Fruit fly (Drosophila melanogaster) whole organism, embryonic: Measurements from ENCODE around the gene CG10581.

Experiments used
- Ada2b ChIP-seq: fragments of 200-800 bp; sonication (Bioruptor generic); IDR thresholded peaks from 2 replicates; pipeline ENCODE4 v1.3.6; 2022; ENCODE audit warnings: missing biosample characterization, missing genetic modification characterization
- Awh ChIP-seq: fragments of 200-800 bp; sonication (Bioruptor generic); IDR thresholded peaks from 2 replicates; pipeline ENCODE4, ENCODE4 v1.3.6; 2022; ENCODE audit warnings: missing biosample characterization, missing genetic modification characterization
- CG11560 ChIP-seq: fragments of 200-800 bp; sonication (Bioruptor generic); IDR thresholded peaks from 3 replicates; pipeline ENCODE4 v1.3.6; 2022; ENCODE audit warnings: missing biosample characterization, missing genetic modification characterization
- CG11695 ChIP-seq: fragments of 200-800 bp; sonication (Bioruptor generic); IDR thresholded peaks from 3 replicates; pipeline ENCODE4 v1.3.6; 2022; ENCODE audit warnings: missing biosample characterization, missing genetic modification characterization
- CG12299 ChIP-seq: fragments of 200-800 bp; sonication (Bioruptor generic); optimal IDR thresholded peaks from 2 replicates; lab custom pipeline; 2018; ENCODE audit warnings: missing biosample characterization, mild to moderate bottlenecking, missing genetic modification characterization
- CG12942 ChIP-seq: fragments of 200-800 bp; sonication (Bioruptor generic); optimal IDR thresholded peaks from 3 replicates; lab custom pipeline; 2016; ENCODE audit warnings: missing biosample characterization, missing genetic modification characterization
- CG13287 ChIP-seq: fragments of 200-800 bp; sonication (Bioruptor generic); IDR thresholded peaks from 2 replicates; pipeline ENCODE4 v1.3.6; 2022; ENCODE audit warnings: missing biosample characterization, missing genetic modification characterization; ENCODE audit not compliant: partially characterized antibody
- CG13624 ChIP-seq: fragments of 200-800 bp; sonication (Bioruptor generic); optimal IDR thresholded peaks from 2 replicates; lab custom pipeline; 2016; ENCODE audit warnings: missing biosample characterization, missing genetic modification characterization
- CG13775 ChIP-seq: fragments of 200-800 bp; sonication (Bioruptor generic); optimal IDR thresholded peaks from 3 replicates; lab custom pipeline; 2017; ENCODE audit warnings: missing biosample characterization, mild to moderate bottlenecking, missing genetic modification characterization
- CG15269 ChIP-seq: fragments of 200-800 bp; sonication (Bioruptor generic); optimal IDR thresholded peaks from 2 replicates; lab custom pipeline; 2018; ENCODE audit warnings: missing biosample characterization, mild to moderate bottlenecking, missing genetic modification characterization, moderate library complexity
- CG1602 ChIP-seq: fragments of 200-800 bp; sonication (Bioruptor generic); optimal IDR thresholded peaks from 3 replicates; lab custom pipeline; 2016; ENCODE audit warnings: missing biosample characterization, missing genetic modification characterization
- CG17385 ChIP-seq: fragments of 200-800 bp; sonication (Bioruptor generic); optimal IDR thresholded peaks from 3 replicates; lab custom pipeline; 2018; ENCODE audit warnings: missing biosample characterization, mild to moderate bottlenecking, missing genetic modification characterization
- CG17829 ChIP-seq: fragments of 200-800 bp; optimal IDR thresholded peaks from 2 replicates; lab custom pipeline; 2019; ENCODE audit warnings: missing biosample characterization, mild to moderate bottlenecking, missing genetic modification characterization, moderate library complexity
- CG18262 ChIP-seq: fragments of 200-800 bp; optimal IDR thresholded peaks from 3 replicates; lab custom pipeline; 2019; ENCODE audit warnings: missing biosample characterization, mild to moderate bottlenecking, missing genetic modification characterization, moderate library complexity
- CG34224 ChIP-seq: fragments of 200-800 bp; sonication (Bioruptor generic); IDR thresholded peaks from 3 replicates; pipeline ENCODE4 v1.3.6; 2022; ENCODE audit warnings: missing biosample characterization, missing genetic modification characterization; ENCODE audit not compliant: partially characterized antibody
- CG4617 ChIP-seq: fragments of 200-800 bp; sonication (Bioruptor generic); optimal IDR thresholded peaks from 3 replicates; lab custom pipeline; 2016; ENCODE audit warnings: missing biosample characterization, missing genetic modification characterization, borderline replicate concordance
- CG4820 ChIP-seq: fragments of 200-800 bp; sonication (Bioruptor generic); optimal IDR thresholded peaks from 3 replicates; lab custom pipeline; 2016; ENCODE audit warnings: missing biosample characterization, missing genetic modification characterization
- CG6689 ChIP-seq: fragments of 200-800 bp; sonication (Bioruptor generic); IDR thresholded peaks from 2 replicates; pipeline ENCODE4 v1.3.6; 2022; ENCODE audit warnings: missing biosample characterization, missing genetic modification characterization
- CG7745 ChIP-seq: fragments of 200-800 bp; sonication (Bioruptor generic); optimal IDR thresholded peaks from 2 replicates; lab custom pipeline; 2018; ENCODE audit warnings: missing biosample characterization, mild to moderate bottlenecking, missing genetic modification characterization, moderate library complexity
- CG8388 ChIP-seq: fragments of 200-800 bp; sonication (Bioruptor generic); optimal IDR thresholded peaks from 2 replicates; lab custom pipeline; 2019; ENCODE audit warnings: missing biosample characterization, mild to moderate bottlenecking, missing genetic modification characterization, moderate library complexity
- CHES-1-like ChIP-seq: fragments of 200-800 bp; sonication (Bioruptor generic); optimal IDR thresholded peaks from 2 replicates; lab custom pipeline; 2016; ENCODE audit warnings: missing biosample characterization, missing genetic modification characterization
- D19A ChIP-seq: fragments of 200-800 bp; optimal IDR thresholded peaks from 3 replicates; lab custom pipeline; 2019; ENCODE audit warnings: missing biosample characterization, mild to moderate bottlenecking, missing genetic modification characterization, moderate library complexity
- Dfd ChIP-seq, 2 experiments: fragments of >200 bp; optimal IDR thresholded peaks; 2 replicates each; lab custom pipeline; 2017; ENCODE audit warnings: missing biosample characterization in 2 of 2, missing genetic modification characterization in 2 of 2
- Dip2 ChIP-seq: fragments of 200-800 bp; sonication (Bioruptor generic); IDR thresholded peaks from 2 replicates; pipeline ENCODE4 v1.3.6; 2022; ENCODE audit warnings: missing biosample characterization, missing genetic modification characterization
- E2f1 ChIP-seq: fragments of 200-800 bp; sonication (Bioruptor generic); IDR thresholded peaks from 2 replicates; pipeline ENCODE4 v1.3.6; 2022; ENCODE audit warnings: missing biosample characterization, missing genetic modification characterization
- Ets65A ChIP-seq: fragments of 200-800 bp; sonication (Bioruptor generic); peaks from one replicate; lab custom pipeline; 2016; ENCODE audit warnings: missing biosample characterization, missing genetic modification characterization
- Gug ChIP-seq: fragments of 200-800 bp; sonication (Bioruptor generic); IDR thresholded peaks from 4 replicates; pipeline ENCODE4 v1.3.6; 2022; ENCODE audit warnings: missing biosample characterization, missing genetic modification characterization
- Hand ChIP-seq: fragments of 200-800 bp; sonication (Bioruptor generic); optimal IDR thresholded peaks from 2 replicates; lab custom pipeline; 2017; ENCODE audit warnings: mild to moderate bottlenecking, missing biosample characterization, missing genetic modification reagents, missing genetic modification characterization
- HmgZ ChIP-seq: fragments of 200-800 bp; sonication (Bioruptor generic); optimal IDR thresholded peaks from 2 replicates; lab custom pipeline; 2018; ENCODE audit warnings: missing biosample characterization, mild to moderate bottlenecking, missing genetic modification characterization
- Hr51 ChIP-seq, 2 experiments: fragments of 200-800 bp; sonication (Bioruptor generic); optimal IDR thresholded peaks; 2 replicates in 1 of 2; 3 replicates in 1 of 2; lab custom pipeline; 2016 to 2018; ENCODE audit warnings: missing biosample characterization in 2 of 2, missing genetic modification characterization in 2 of 2, mild to moderate bottlenecking in 1 of 2, moderate library complexity in 1 of 2
- Ssrp ChIP-seq: fragments of 200-800 bp; sonication (Bioruptor generic); optimal IDR thresholded peaks from 2 replicates; lab custom pipeline; 2018; ENCODE audit warnings: missing biosample characterization, mild to moderate bottlenecking, missing genetic modification characterization, moderate library complexity
- Stat92E ChIP-seq, 3 experiments: fragments of >200 bp in 2 of 3; fragments of 200-800 bp in 1 of 3; sonication (Bioruptor generic) in 1 of 3; optimal IDR thresholded peaks; 2 replicates each; lab custom pipeline; 2017 to 2019; ENCODE audit warnings: missing biosample characterization in 3 of 3, missing genetic modification characterization in 3 of 3, mild to moderate bottlenecking in 1 of 3, moderate library complexity in 1 of 3
- dati ChIP-seq: fragments of 200-800 bp; sonication (Bioruptor generic); IDR thresholded peaks from 2 replicates; pipeline ENCODE4 v1.3.6; 2022; ENCODE audit warnings: missing biosample characterization, missing genetic modification characterization
- dmrt11E ChIP-seq: fragments of 200-800 bp; sonication (Bioruptor generic); optimal IDR thresholded peaks from 3 replicates; lab custom pipeline; 2018; ENCODE audit warnings: missing biosample characterization, mild to moderate bottlenecking, missing genetic modification characterization, moderate library complexity
- esg ChIP-seq: fragments of 200-800 bp; sonication (Bioruptor generic); conservative IDR thresholded peaks from 2 replicates; pipeline ENCODE4 v1.3.6; 2022; ENCODE audit warnings: missing biosample characterization, missing genetic modification characterization
- ewg ChIP-seq: fragments of 200-800 bp; sonication (Bioruptor generic); optimal IDR thresholded peaks from 3 replicates; lab custom pipeline; 2017; ENCODE audit warnings: mild to moderate bottlenecking, missing biosample characterization, missing genetic modification reagents, missing genetic modification characterization
- grn ChIP-seq: fragments of 200-800 bp; sonication (Bioruptor generic); optimal IDR thresholded peaks from 3 replicates; lab custom pipeline; 2017; ENCODE audit warnings: missing biosample characterization, missing genetic modification characterization
- h ChIP-seq: fragments of >200 bp; optimal IDR thresholded peaks from 2 replicates; lab custom pipeline; 2017
- klu ChIP-seq: fragments of 200-800 bp; sonication (Bioruptor generic); IDR thresholded peaks from 2 replicates; pipeline ENCODE4 v1.3.6; 2022; ENCODE audit warnings: missing biosample characterization, missing genetic modification characterization
- knrl ChIP-seq: fragments of 200-800 bp; sonication (Bioruptor generic); IDR thresholded peaks from 3 replicates; pipeline ENCODE4 v1.3.6; 2022; ENCODE audit warnings: missing biosample characterization, missing genetic modification characterization; ENCODE audit not compliant: partially characterized antibody
- lab ChIP-seq: fragments of 200-800 bp; sonication (Bioruptor generic); optimal IDR thresholded peaks from 3 replicates; lab custom pipeline; 2017; ENCODE audit warnings: missing biosample characterization, missing genetic modification characterization, mild to moderate bottlenecking, moderate library complexity, missing genetic modification reagents
- onecut ChIP-seq: fragments of 200-800 bp; sonication (Bioruptor generic); IDR thresholded peaks from 2 replicates; pipeline ENCODE4 v1.3.6; 2022; ENCODE audit warnings: missing biosample characterization, missing genetic modification characterization
- pb ChIP-seq: fragments of 200-800 bp; sonication (Bioruptor generic); optimal IDR thresholded peaks from 3 replicates; lab custom pipeline; 2016; ENCODE audit warnings: missing biosample characterization, missing genetic modification characterization
- pros ChIP-seq: fragments of 200-800 bp; sonication (Bioruptor generic); optimal IDR thresholded peaks from 3 replicates; lab custom pipeline; 2019; ENCODE audit warnings: missing biosample characterization, mild to moderate bottlenecking, missing genetic modification characterization, moderate library complexity
- ranshi ChIP-seq: fragments of 200-800 bp; sonication (Bioruptor generic); IDR thresholded peaks from 2 replicates; pipeline ENCODE4 v1.3.6; 2022; ENCODE audit warnings: missing biosample characterization, missing genetic modification characterization
- row ChIP-seq: fragments of 200-800 bp; sonication (Bioruptor generic); IDR thresholded peaks from 3 replicates; pipeline ENCODE4 v1.3.6; 2022; ENCODE audit warnings: missing biosample characterization, missing genetic modification characterization
- stc ChIP-seq: fragments of 200-800 bp; sonication (Bioruptor generic); IDR thresholded peaks from 2 replicates; pipeline ENCODE4 v1.3.6; 2022; ENCODE audit warnings: missing biosample characterization, missing genetic modification characterization
- trh ChIP-seq: fragments of 200-800 bp; sonication (Bioruptor generic); optimal IDR thresholded peaks from 2 replicates; lab custom pipeline; 2016; ENCODE audit warnings: missing biosample characterization, missing genetic modification characterization
- unpg ChIP-seq: fragments of 200-800 bp; sonication (Bioruptor generic); optimal IDR thresholded peaks from 3 replicates; lab custom pipeline; 2018; ENCODE audit warnings: missing biosample characterization, mild to moderate bottlenecking, missing genetic modification characterization, moderate library complexity

Gene CG10581

dm6 chr3L:21034281-21035221 lies 548 bp upstream of the CG10581 start, which contains the start of gene siz (continued):
- TF ChIP-seq CG1602, result no peak
- peak; percentile 67 for TF ChIP-seq HmgZ (tag; lab: Kevin White, UChicago)
- peak; percentile 58 for TF ChIP-seq lab (GFP tag; lab: Kevin White, UChicago)
- no peak for TF ChIP-seq Ssrp
- TF ChIP-seq unpg (GFP tag; lab: Kevin White, UChicago), result no peak
- TF ChIP-seq onecut (GFP tag; lab: Robert Waterston, UW), result 0 out of 2 replicates have a peak, but pooled peaks have one; percentile 16
- TF ChIP-seq h (lab: Kevin White, UChicago), result no peak
- TF ChIP-seq knrl, result no peak
- TF ChIP-seq CG4820 (GFP tag; lab: Kevin White, UChicago), result no peak
- TF ChIP-seq Gug (GFP tag; lab: Robert Waterston, UW), result no peak
- no peak for TF ChIP-seq klu (GFP tag; lab: Robert Waterston, UW)
- peak in 1 of 3 experiments; percentile 94 for TF ChIP-seq Stat92E (GFP tag; optimal IDR thresholded peaks at IDR 0.05; lab: Kevin White, UChicago)
- peak; percentile 26; the same call in 1 of the 2 replicates for TF ChIP-seq ranshi (GFP tag; lab: Robert Waterston, UW)
- TF ChIP-seq Awh (GFP tag; lab: Robert Waterston, UW), result no peak
- no peak for TF ChIP-seq dati (GFP tag; lab: Robert Waterston, UW)
- no peak for TF ChIP-seq grn (GFP tag; lab: Kevin White, UChicago)
- peak; percentile 23 for TF ChIP-seq CG17385 (GFP tag; lab: Kevin White, UChicago)
- peak; percentile 38 for TF ChIP-seq CG13775
- peak; percentile 6 for TF ChIP-seq D19A (tag; lab: Kevin White, UChicago)
- peak; percentile 20 for TF ChIP-seq CG8388
- peak; percentile 45; the same call in 2 of the 3 replicates for TF ChIP-seq CG34224 (GFP tag; lab: Robert Waterston, UW)
- peak; percentile 42; the same call in 1 of the 2 replicates for TF ChIP-seq CG13287
- no peak for TF ChIP-seq CG11560 (tag; lab: Robert Waterston, UW)
- no peak for TF ChIP-seq E2f1
- no peak for TF ChIP-seq dmrt11E (tag; lab: Kevin White, UChicago)
- peak; percentile 43 for TF ChIP-seq CG15269 (tag; lab: Kevin White, UChicago)
- TF ChIP-seq Dip2 (GFP tag; lab: Robert Waterston, UW), result no peak
- peak; percentile 24 for TF ChIP-seq CG12299 (tag; lab: Kevin White, UChicago)
- peak; percentile 12 for TF ChIP-seq CG4617 (GFP tag; lab: Kevin White, UChicago)
- no peak for TF ChIP-seq pros (GFP tag; lab: Kevin White, UChicago)
- no peak for TF ChIP-seq Ets65A (GFP tag; lab: Kevin White, UChicago)
- TF ChIP-seq trh (GFP tag; lab: Kevin White, UChicago), result no peak
- TF ChIP-seq esg (GFP tag; lab: Robert Waterston, UW), result no peak
- TF ChIP-seq CG11695 (GFP tag; lab: Robert Waterston, UW), result no peak
- TF ChIP-seq pb, result no peak
- no peak for TF ChIP-seq CG12942 (GFP tag; lab: Kevin White, UChicago)
- peak; percentile 38 for TF ChIP-seq CG13624
- peak in 1 of 2 experiments; percentile 6 for TF ChIP-seq Hr51 (GFP tag; optimal IDR thresholded peaks at IDR 0.05; lab: Kevin White, UChicago)
- TF ChIP-seq Hand, result no peak
- no peak for TF ChIP-seq CG7745 (tag; lab: Kevin White, UChicago)
- no peak for TF ChIP-seq stc (GFP tag; lab: Robert Waterston, UW)
- no peak for TF ChIP-seq Dfd (GFP tag; optimal IDR thresholded peaks at IDR 0.05; lab: Kevin White, UChicago)
- peak; percentile 28 for TF ChIP-seq CG18262
- TF ChIP-seq ewg (GFP tag; lab: Kevin White, UChicago), result peak; percentile 51
- TF ChIP-seq row (GFP tag; lab: Robert Waterston, UW), result peak; percentile 58
- no peak for TF ChIP-seq Ada2b
- no peak for TF ChIP-seq CG6689 (GFP tag; lab: Robert Waterston, UW)
- TF ChIP-seq CHES-1-like (GFP tag; lab: Kevin White, UChicago), result no peak
- TF ChIP-seq CG17829 (tag; lab: Kevin White, UChicago), result peak; percentile 43
